Worm (Caenorhabditis elegans): Measurements from ENCODE around the gene ZK822.1.

ce11 chrIV:11961485-11962255, 39.7 kb upstream of the ZK822.1 start, which contains the start of gene ZK829.7:
- no peak for TF ChIP-seq ama-1 (optimal IDR thresholded peaks at IDR 0.05)
- no peak for TF ChIP-seq tra-4 (tag; optimal IDR thresholded peaks at IDR 0.05)
- TF ChIP-seq ceh-36 (tag; optimal IDR thresholded peaks at IDR 0.05), result no peak
- no peak for TF ChIP-seq sea-1 (GFP tag; conservative IDR thresholded peaks at IDR 0.05)
- no peak for TF ChIP-seq tbx-37 (GFP tag; conservative IDR thresholded peaks at IDR 0.05)
- TF ChIP-seq aly-1 (tag; optimal IDR thresholded peaks at IDR 0.05), result no peak

Data from whole organism, early embryonic.